Worm (Caenorhabditis elegans) whole organism, L3 larva: ENCODE measurements around the gene sipa-1.

Source experiments
- fos-1 ChIP-seq: fragments of 150-350 bp; optimal IDR thresholded peaks from 2 replicates; lab custom pipeline; 2014; ENCODE audit warnings: missing biosample characterization, missing genetic modification characterization
- unc-62 ChIP-seq: fragments of 150-350 bp; sonication (generic microtip); optimal IDR thresholded peaks from 4 replicates; lab custom pipeline; 2014; ENCODE audit warnings: missing biosample characterization, missing genetic modification reagents, missing genetic modification characterization

DNA sequence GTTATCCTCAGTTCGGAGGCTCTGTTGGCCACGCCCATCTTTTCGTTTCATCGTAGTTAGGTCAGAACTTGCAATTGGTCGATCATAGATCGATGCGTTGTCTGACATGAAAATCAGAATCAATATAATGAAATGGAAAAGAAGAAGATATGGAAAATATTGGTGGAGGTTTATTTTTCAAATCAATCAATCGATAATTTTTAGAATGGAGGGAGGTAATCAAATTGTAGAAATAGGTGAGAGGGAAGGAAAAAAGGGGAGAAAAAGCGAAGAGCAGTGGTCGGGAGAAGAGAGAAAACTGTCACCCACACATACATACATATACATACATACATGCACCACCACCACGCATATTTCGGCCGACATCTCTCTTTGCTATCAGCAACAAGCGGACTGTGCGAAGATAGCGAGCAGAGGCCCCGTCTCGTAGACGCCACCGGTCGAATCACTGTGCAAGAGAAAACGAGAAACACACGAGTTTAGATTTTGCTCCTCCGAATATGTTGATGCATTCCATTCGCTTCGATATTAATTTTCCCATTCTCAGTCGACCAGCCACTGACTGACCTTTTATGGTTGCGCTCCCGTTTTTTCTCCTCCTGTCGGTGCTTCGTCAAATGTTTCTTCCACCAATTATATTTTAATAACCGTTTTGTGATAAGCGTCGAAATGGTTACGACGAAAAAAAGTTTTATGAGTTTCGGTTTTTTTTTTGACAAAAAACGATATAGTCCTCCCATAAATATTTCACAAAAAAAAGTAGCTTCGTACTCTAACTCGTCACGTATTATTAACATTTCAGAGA lies 7.7 kb downstream of the sipa-1 start, which contains the start of gene F35B12.10:
- TF ChIP-seq fos-1 (tag; lab: Kevin White, UChicago) (no peak), unc-62 (GFP tag; lab: Kevin White, UChicago) (no peak)
